Fruit fly (Drosophila melanogaster): ENCODE results near the gene sima.
A peak's percentile ranks its signal among the peaks of the same experiment; 100 is the strongest.

sima gene

DNA sequence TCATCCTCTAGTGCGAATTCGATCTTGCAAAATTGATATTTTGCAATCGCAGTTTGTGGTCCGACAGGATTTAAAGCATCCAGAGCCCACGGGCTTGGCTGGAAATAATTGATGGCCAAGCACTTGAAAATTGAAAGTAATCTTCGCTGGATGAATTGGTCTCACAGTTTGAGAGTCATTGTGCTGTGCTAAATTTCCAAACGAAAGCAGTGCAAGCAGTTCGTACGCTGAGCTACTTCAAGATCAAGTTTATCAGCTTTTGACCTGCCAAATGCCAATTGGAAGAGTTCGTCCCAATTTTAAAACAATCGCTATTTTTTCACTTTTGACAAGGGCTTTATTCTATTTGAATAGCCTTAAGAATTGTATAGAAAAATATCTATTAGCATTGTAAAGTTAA, 95.8 kb downstream of the sima start:
- TF ChIP-seq Myc (optimal IDR thresholded peaks at IDR 0.05) (peak; percentile 34), pan (optimal IDR thresholded peaks at IDR 0.05) (no peak)

DNA sequence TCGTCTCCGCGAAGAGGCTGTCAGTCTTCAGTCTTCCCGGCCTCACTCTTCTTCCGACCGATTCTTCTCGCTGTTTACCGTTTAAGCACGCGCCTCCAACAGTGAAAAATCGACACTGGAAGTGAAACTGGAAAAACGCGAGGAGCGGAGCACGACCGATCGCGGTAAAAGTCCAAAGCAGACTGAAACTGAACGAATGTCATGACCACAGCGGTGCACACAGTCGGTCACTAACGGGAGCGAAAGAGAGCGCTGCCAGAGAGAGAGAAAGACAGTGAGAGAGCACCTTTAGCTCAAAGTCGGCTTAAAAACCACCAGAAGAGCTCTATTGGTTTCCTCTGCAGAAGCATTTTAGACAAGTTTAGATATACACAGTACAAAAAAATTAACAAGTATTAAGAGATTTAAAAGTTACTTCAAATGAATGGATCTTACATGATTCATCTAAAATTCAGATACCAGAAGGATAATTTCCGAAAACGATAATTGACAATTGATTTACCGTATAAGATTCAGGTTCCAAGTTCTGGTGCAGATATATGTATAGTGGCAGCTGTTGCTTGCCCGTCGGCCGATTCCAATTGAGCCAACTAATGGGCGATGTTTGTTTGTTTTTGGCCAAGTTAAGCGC, 102.3 kb downstream of the sima start, which contains the start of gene CG11498:
CG11498 (minus strand) TSS at position 162 of the 631 bp plus-strand sequence.
- TF ChIP-seq fru (GFP tag; optimal IDR thresholded peaks at IDR 0.05) (peak; percentile 15), CG32264 (GFP tag; optimal IDR thresholded peaks at IDR 0.05) (no peak), Dif (GFP tag; optimal IDR thresholded peaks at IDR 0.05; ENCODE audit: partially characterized antibody) (peak; percentile 44), dl (GFP tag; optimal IDR thresholded peaks at IDR 0.05; ENCODE audit: insufficient read depth in 1 of 2, partially characterized antibody in 2 of 2) (peak; percentile 4 to 32)

dm6 chr3R:30163228-30163627, 105.1 kb downstream of the sima start:
- no peak for TF ChIP-seq sage (GFP tag; optimal IDR thresholded peaks at IDR 0.05)
- TF ChIP-seq HLH106 (tag; optimal IDR thresholded peaks at IDR 0.05): no peak
- no peak for TF ChIP-seq Dif (GFP tag; optimal IDR thresholded peaks at IDR 0.05; ENCODE audit: partially characterized antibody)
- no peak for TF ChIP-seq CG32264 (GFP tag; optimal IDR thresholded peaks at IDR 0.05)
- no peak for TF ChIP-seq CG9705 (GFP tag; optimal IDR thresholded peaks at IDR 0.05)
- no peak for TF ChIP-seq Rel (GFP tag; optimal IDR thresholded peaks at IDR 0.05)
- no peak for TF ChIP-seq Rel (tag; optimal IDR thresholded peaks at IDR 0.05)
- TF ChIP-seq Jra (GFP tag; optimal IDR thresholded peaks at IDR 0.05): no peak
- TF ChIP-seq lola (GFP tag; optimal IDR thresholded peaks at IDR 0.05): no peak

DNA sequence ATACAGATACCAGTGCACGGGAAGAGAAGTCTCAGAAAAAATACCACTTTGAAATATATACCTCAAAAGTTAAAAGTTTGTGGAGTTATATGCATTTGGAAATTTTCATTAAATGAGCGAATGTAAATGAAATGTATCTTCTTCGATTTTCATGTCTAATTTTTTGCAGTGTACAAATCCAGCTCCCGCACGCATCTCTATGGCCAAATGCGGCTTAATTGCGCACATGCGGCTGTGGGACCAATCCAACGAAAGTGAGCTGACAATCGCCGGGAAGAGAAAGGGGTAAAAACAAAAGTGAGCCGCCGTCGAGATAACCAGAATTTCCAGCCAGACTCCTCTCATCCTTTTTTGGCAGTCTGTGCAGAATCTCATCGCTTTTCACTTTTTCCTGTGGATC, 106.1 kb downstream of the sima start:
- TF ChIP-seq foxo (GFP tag; optimal IDR thresholded peaks at IDR 0.05): peak in 1 of 2 experiments; percentile 22
- TF ChIP-seq sv (GFP tag; optimal IDR thresholded peaks at IDR 0.05): no peak
- no peak for TF ChIP-seq brk (GFP tag; optimal IDR thresholded peaks at IDR 0.05)
- TF ChIP-seq Vsx2 (GFP tag; optimal IDR thresholded peaks at IDR 0.05; ENCODE audit: partially characterized antibody): no peak
- peak; percentile 15 for TF ChIP-seq fru (GFP tag; optimal IDR thresholded peaks at IDR 0.05)
- no peak for TF ChIP-seq Hnf4 (GFP tag; optimal IDR thresholded peaks at IDR 0.05)
- TF ChIP-seq sage (GFP tag; optimal IDR thresholded peaks at IDR 0.05): no peak
- peak; percentile 15 for TF ChIP-seq h (GFP tag; optimal IDR thresholded peaks at IDR 0.05)
- no peak for TF ChIP-seq lola (GFP tag; optimal IDR thresholded peaks at IDR 0.05)

- no peak for TF ChIP-seq tai (GFP tag; optimal IDR thresholded peaks at IDR 0.05)
- TF ChIP-seq dmrt93B (GFP tag; optimal IDR thresholded peaks at IDR 0.05): no peak
- no peak for TF ChIP-seq Hr83 (GFP tag; optimal IDR thresholded peaks at IDR 0.05; ENCODE audit: poor library complexity, severe bottlenecking)
- TF ChIP-seq foxo (GFP tag; optimal IDR thresholded peaks at IDR 0.05): no peak
- TF ChIP-seq br (GFP tag; optimal IDR thresholded peaks at IDR 0.05): no peak
- TF ChIP-seq Rel (GFP tag; optimal IDR thresholded peaks at IDR 0.05): no peak
- TF ChIP-seq Rel (tag; optimal IDR thresholded peaks at IDR 0.05): no peak
- TF ChIP-seq HLH106 (tag; optimal IDR thresholded peaks at IDR 0.05): no peak
- TF ChIP-seq ey (GFP tag; optimal IDR thresholded peaks at IDR 0.05): no peak
- no peak for TF ChIP-seq N (GFP tag; optimal IDR thresholded peaks at IDR 0.05)
- TF ChIP-seq Vsx2 (GFP tag; optimal IDR thresholded peaks at IDR 0.05; ENCODE audit: partially characterized antibody): no peak
- TF ChIP-seq rgr (GFP tag; optimal IDR thresholded peaks at IDR 0.05): no peak
- TF ChIP-seq CG9705 (GFP tag; optimal IDR thresholded peaks at IDR 0.05): no peak
- no peak for TF ChIP-seq sv (GFP tag; optimal IDR thresholded peaks at IDR 0.05)
- TF ChIP-seq Abd-B (GFP tag; optimal IDR thresholded peaks at IDR 0.05): no peak
- TF ChIP-seq woc (GFP tag; optimal IDR thresholded peaks at IDR 0.05): no peak
- TF ChIP-seq dsf (GFP tag; optimal IDR thresholded peaks at IDR 0.05; ENCODE audit: borderline replicate concordance): no peak
- no peak for TF ChIP-seq Hr78 (GFP tag; optimal IDR thresholded peaks at IDR 0.05)
Observed at dm6 chr3R:30166159-30166784, 108.2 kb downstream of the sima start, which contains the start of gene VhaAC45RP. VhaAC45RP (minus strand) TSS chr3R:30166419.
